Worm (Caenorhabditis elegans): Measurements from ENCODE around the gene T21D9.2.

ce11 chrX:2087716-2088115 lies 9.0 kb downstream of the T21D9.2 start:
- TF ChIP-seq fkh-10 (GFP tag; optimal IDR thresholded peaks at IDR 0.05): peak; percentile 62
- TF ChIP-seq pha-4 (GFP tag; IDR thresholded peaks at IDR 0.05): no peak
- TF ChIP-seq pha-4 (tag; optimal IDR thresholded peaks at IDR 0.05): no peak
- TF ChIP-seq ceh-82 (tag; optimal IDR thresholded peaks at IDR 0.05): no peak
- TF ChIP-seq ces-1 (GFP tag; optimal IDR thresholded peaks at IDR 0.05): peak; percentile 52
- no peak for TF ChIP-seq fos-1 (tag; optimal IDR thresholded peaks at IDR 0.05)
- no peak for TF ChIP-seq Y5F2A.4 (GFP tag; optimal IDR thresholded peaks at IDR 0.05)
- TF ChIP-seq F49E8.2 (tag; optimal IDR thresholded peaks at IDR 0.05; ENCODE audit: borderline replicate concordance): no peak
- TF ChIP-seq lin-13 (GFP tag; optimal IDR thresholded peaks at IDR 0.05): no peak
- no peak for TF ChIP-seq set-16 (GFP tag; IDR thresholded peaks at IDR 0.05)
- no peak for TF ChIP-seq egl-43 (GFP tag; IDR thresholded peaks at IDR 0.05)
- no peak for TF ChIP-seq mep-1 (tag; optimal IDR thresholded peaks at IDR 0.05)
- TF ChIP-seq ztf-7 (tag; optimal IDR thresholded peaks at IDR 0.05): no peak
- no peak for TF ChIP-seq hlh-30 (tag; optimal IDR thresholded peaks at IDR 0.05; ENCODE audit: insufficient read depth)
- TF ChIP-seq ama-1 (optimal IDR thresholded peaks at IDR 0.05): no peak

Measured in whole organism, L4 larva.